Worm (Caenorhabditis elegans) whole organism, L3 larva: ENCODE measurements around the gene hda-2.

Experiments
- R02D3.7 ChIP-seq: fragments of 150-350 bp; optimal IDR thresholded peaks from 2 replicates; lab custom pipeline; 2014; ENCODE audit warnings: missing biosample characterization, missing genetic modification characterization
- ZK546.5 ChIP-seq: sonication (generic microtip); optimal IDR thresholded peaks from 2 replicates; lab custom pipeline; 2017; ENCODE audit warnings: missing biosample characterization, missing genetic modification characterization
- ama-1 ChIP-seq: fragments of 150-350 bp; optimal IDR thresholded peaks from 2 replicates; lab custom pipeline; 2018
- ceh-16 ChIP-seq: sonication (generic microtip); optimal IDR thresholded peaks from 2 replicates; lab custom pipeline; 2017; ENCODE audit warnings: missing biosample characterization, missing genetic modification characterization
- ceh-9 ChIP-seq: sonication (generic microtip); optimal IDR thresholded peaks from 2 replicates; lab custom pipeline; 2018; ENCODE audit warnings: missing biosample characterization, missing genetic modification characterization
- daf-12 ChIP-seq: fragments of 150-350 bp; optimal IDR thresholded peaks from 2 replicates; lab custom pipeline; 2014; ENCODE audit warnings: missing biosample characterization, missing genetic modification reagents, missing genetic modification characterization
- egl-27 ChIP-seq: sonication (generic microtip); optimal IDR thresholded peaks from 4 replicates; lab custom pipeline; 2017; ENCODE audit warnings: missing biosample characterization, missing genetic modification reagents, missing genetic modification characterization
- elt-2 ChIP-seq: sonication (generic microtip); optimal IDR thresholded peaks from 2 replicates; lab custom pipeline; 2016; ENCODE audit warnings: missing genetic modification reagents, mild to moderate bottlenecking, missing genetic modification characterization, missing compliant biosample characterization
- eor-1 ChIP-seq, 2 experiments: fragments of 150-350 bp; optimal IDR thresholded peaks; 2 replicates each; lab custom pipeline; 2014 to 2018; ENCODE audit warnings: missing biosample characterization in 2 of 2, missing genetic modification characterization in 2 of 2
- fkh-10 ChIP-seq: sonication (generic microtip); optimal IDR thresholded peaks from 2 replicates; lab custom pipeline; 2017; ENCODE audit warnings: missing biosample characterization, missing genetic modification reagents, missing genetic modification characterization
- fos-1 ChIP-seq: fragments of 150-350 bp; optimal IDR thresholded peaks from 2 replicates; lab custom pipeline; 2014; ENCODE audit warnings: missing biosample characterization, missing genetic modification characterization
- hmg-11 ChIP-seq: sonication (generic microtip); optimal IDR thresholded peaks from 2 replicates; lab custom pipeline; 2016; ENCODE audit warnings: missing genetic modification characterization, missing compliant biosample characterization
- lin-15B ChIP-seq: fragments of 150-350 bp; optimal IDR thresholded peaks from 2 replicates; lab custom pipeline; 2014; ENCODE audit warnings: missing biosample characterization, missing genetic modification characterization
- lin-39 ChIP-seq: fragments of 150-350 bp; optimal IDR thresholded peaks from 2 replicates; lab custom pipeline; 2018; ENCODE audit warnings: missing biosample characterization, missing genetic modification reagents, missing genetic modification characterization
- mdl-1 ChIP-seq: fragments of 150-350 bp; optimal IDR thresholded peaks from 2 replicates; lab custom pipeline; 2014; ENCODE audit warnings: missing biosample characterization, missing genetic modification characterization
- mml-1 ChIP-seq: fragments of 150-350 bp; sonication (generic microtip); optimal IDR thresholded peaks from 3 replicates; lab custom pipeline; 2014; ENCODE audit warnings: missing biosample characterization, missing genetic modification characterization
- nfya-1 ChIP-seq: sonication (generic microtip); optimal IDR thresholded peaks from 2 replicates; lab custom pipeline; 2017; ENCODE audit warnings: missing genetic modification characterization, mild to moderate bottlenecking, missing compliant biosample characterization, antibody characterized with exemption, moderate library complexity; ENCODE audit not compliant: insufficient read depth
- nhr-11 ChIP-seq: fragments of 150-350 bp; optimal IDR thresholded peaks from 2 replicates; lab custom pipeline; 2014; ENCODE audit warnings: missing biosample characterization, missing genetic modification characterization
- nhr-12 ChIP-seq: fragments of 150-350 bp; optimal IDR thresholded peaks from 2 replicates; lab custom pipeline; 2014; ENCODE audit warnings: missing biosample characterization, missing genetic modification characterization
- nhr-23 ChIP-seq: fragments of 150-350 bp; optimal IDR thresholded peaks from 2 replicates; lab custom pipeline; 2014; ENCODE audit warnings: missing biosample characterization, missing genetic modification reagents, missing genetic modification characterization
- nhr-237 ChIP-seq: fragments of 150-350 bp; optimal IDR thresholded peaks from 2 replicates; lab custom pipeline; 2014; ENCODE audit warnings: missing biosample characterization, missing genetic modification characterization
- nhr-25 ChIP-seq: sonication (generic microtip); optimal IDR thresholded peaks from 2 replicates; lab custom pipeline; 2017; ENCODE audit warnings: missing biosample characterization, missing genetic modification characterization
- nhr-28 ChIP-seq: fragments of 150-350 bp; optimal IDR thresholded peaks from 2 replicates; lab custom pipeline; 2014; ENCODE audit warnings: missing biosample characterization, missing genetic modification characterization
- nhr-43 ChIP-seq: sonication (generic microtip); optimal IDR thresholded peaks from 2 replicates; lab custom pipeline; 2016; ENCODE audit warnings: mild to moderate bottlenecking, missing genetic modification characterization, missing compliant biosample characterization; ENCODE audit not compliant: poor library complexity, severe bottlenecking
- nhr-67 ChIP-seq: fragments of 150-350 bp; optimal IDR thresholded peaks from 2 replicates; lab custom pipeline; 2014; ENCODE audit warnings: missing biosample characterization, missing genetic modification characterization
- nhr-76 ChIP-seq: fragments of 150-350 bp; sonication (generic microtip); optimal IDR thresholded peaks from 5 replicates; lab custom pipeline; 2014; ENCODE audit warnings: missing biosample characterization, missing genetic modification characterization
- nhr-77 ChIP-seq: fragments of 150-350 bp; optimal IDR thresholded peaks from 2 replicates; lab custom pipeline; 2014; ENCODE audit warnings: missing biosample characterization, missing genetic modification characterization
- pha-4 ChIP-seq: fragments of 150-350 bp; optimal IDR thresholded peaks from 2 replicates; lab custom pipeline; 2014; ENCODE audit warnings: missing biosample characterization, missing genetic modification reagents, missing genetic modification characterization
- pqm-1 ChIP-seq: fragments of 150-350 bp; optimal IDR thresholded peaks from 2 replicates; lab custom pipeline; 2017; ENCODE audit warnings: missing biosample characterization, missing genetic modification characterization, inconsistent platforms
- skn-1 ChIP-seq: fragments of 150-350 bp; optimal IDR thresholded peaks from 2 replicates; lab custom pipeline; 2014; ENCODE audit warnings: missing biosample characterization, missing genetic modification characterization
- tbx-2 ChIP-seq: sonication (generic microtip); optimal IDR thresholded peaks from 2 replicates; lab custom pipeline; 2016; ENCODE audit warnings: mild to moderate bottlenecking, missing genetic modification characterization, missing compliant biosample characterization
- unc-39 ChIP-seq: sonication (generic microtip); optimal IDR thresholded peaks from 4 replicates; lab custom pipeline; 2017; ENCODE audit warnings: missing biosample characterization, missing genetic modification characterization
- unc-62 ChIP-seq: fragments of 150-350 bp; sonication (generic microtip); optimal IDR thresholded peaks from 4 replicates; lab custom pipeline; 2014; ENCODE audit warnings: missing biosample characterization, missing genetic modification reagents, missing genetic modification characterization
- zag-1 ChIP-seq: fragments of 150-350 bp; optimal IDR thresholded peaks from 2 replicates; lab custom pipeline; 2014; ENCODE audit warnings: missing biosample characterization, missing genetic modification characterization
- ztf-11 ChIP-seq: fragments of 150-350 bp; optimal IDR thresholded peaks from 2 replicates; lab custom pipeline; 2014; ENCODE audit warnings: missing biosample characterization, missing genetic modification characterization
- ztf-4 ChIP-seq: fragments of 150-350 bp; optimal IDR thresholded peaks from 2 replicates; lab custom pipeline; 2014; ENCODE audit warnings: missing biosample characterization, missing genetic modification characterization

hda-2 gene

DNA sequence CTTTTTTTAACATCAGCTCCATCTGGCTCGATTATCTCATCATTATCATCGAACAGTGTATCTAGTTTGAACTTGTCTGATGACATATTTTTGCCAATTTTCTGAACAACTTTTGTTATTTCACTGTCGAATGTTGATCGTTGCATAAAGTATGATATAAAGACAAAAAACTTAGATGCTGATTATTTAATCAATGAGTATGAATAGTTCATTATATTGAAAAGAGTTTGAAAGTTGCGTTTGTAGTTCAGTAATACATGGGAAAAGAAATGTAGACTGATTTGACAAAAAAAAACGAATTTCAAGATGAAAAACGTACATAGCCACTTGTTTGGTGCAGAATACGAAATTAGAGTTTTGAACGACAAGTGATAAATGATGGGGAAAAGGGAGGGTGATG lies at the start of gene hda-2:
TSS of gene hda-2 (minus strand) at position 101 of the 400 bp plus-strand sequence.
- no peak for TF ChIP-seq ceh-16 (tag; lab: Kevin White, UChicago)
- TF ChIP-seq skn-1 = no peak
- no peak for TF ChIP-seq nhr-76 (tag; lab: Kevin White, UChicago)
- TF ChIP-seq ZK546.5 = no peak
- TF ChIP-seq mdl-1 (tag; lab: Kevin White, UChicago) = no peak
- no peak for TF ChIP-seq unc-39 (tag; lab: Kevin White, UChicago)
- TF ChIP-seq nhr-77 (tag; lab: Kevin White, UChicago) = no peak
- no peak for TF ChIP-seq nhr-23 (tag; lab: Kevin White, UChicago)
- TF ChIP-seq hmg-11 (tag; lab: Kevin White, UChicago) = no peak
- TF ChIP-seq eor-1 (tag; optimal IDR thresholded peaks at IDR 0.05; lab: Kevin White, UChicago) = no peak
- no peak for TF ChIP-seq ama-1 (lab: Kevin White, UChicago)
- no peak for TF ChIP-seq daf-12
- no peak for TF ChIP-seq ceh-9 (tag; lab: Kevin White, UChicago)
- TF ChIP-seq mml-1 (tag; lab: Kevin White, UChicago) = no peak
- no peak for TF ChIP-seq nhr-12 (tag; lab: Kevin White, UChicago)
- TF ChIP-seq zag-1 = no peak
- no peak for TF ChIP-seq ztf-11 (tag; lab: Kevin White, UChicago)

DNA sequence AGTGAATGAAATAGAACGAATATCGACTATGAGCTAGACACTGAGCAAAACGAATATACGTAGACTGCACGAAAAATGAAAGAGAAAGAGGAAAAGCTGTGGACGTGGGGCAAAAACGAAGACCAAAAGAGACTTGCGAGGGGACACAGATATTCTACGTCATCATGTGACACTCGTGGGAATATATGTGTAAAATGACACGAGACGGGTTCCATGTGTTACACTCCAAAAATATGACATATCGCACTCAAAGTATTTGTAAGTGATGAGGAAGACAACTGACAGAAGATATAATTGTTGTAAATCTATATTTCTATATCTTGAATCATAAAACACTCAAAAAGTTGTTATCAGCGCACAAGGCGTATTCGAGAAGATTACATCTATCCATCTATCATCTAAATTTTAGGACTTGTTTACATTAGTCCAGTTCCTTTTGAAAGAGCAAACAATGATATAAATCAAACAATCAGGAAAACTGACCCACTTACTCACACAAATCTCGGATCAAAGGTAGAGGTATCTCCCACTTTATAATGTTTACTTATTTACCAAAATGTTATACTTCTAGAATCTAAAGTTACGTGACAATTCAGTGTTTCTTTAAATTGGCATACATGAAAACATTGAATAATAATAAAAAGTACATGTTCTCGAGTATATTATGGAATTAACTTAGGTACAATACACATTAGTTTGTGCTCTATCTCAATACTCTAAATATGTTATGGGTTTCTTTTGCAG lies 49.6 kb upstream of the hda-2 start:
- peak; percentile 20 for TF ChIP-seq lin-15B (tag; lab: Kevin White, UChicago)
- TF ChIP-seq nhr-23 (tag; lab: Kevin White, UChicago) = no peak
- TF ChIP-seq R02D3.7 (tag; lab: Kevin White, UChicago) = no peak
- peak; percentile 35 for TF ChIP-seq nhr-25 (tag; lab: Kevin White, UChicago)
- peak; percentile 36 for TF ChIP-seq lin-39 (tag; lab: Kevin White, UChicago)
- no peak for TF ChIP-seq nhr-76 (tag; lab: Kevin White, UChicago)
- TF ChIP-seq mml-1 (tag; lab: Kevin White, UChicago) = no peak
- TF ChIP-seq hmg-11 (tag; lab: Kevin White, UChicago) = peak; percentile 52
- peak; percentile 57 for TF ChIP-seq nhr-11 (tag; lab: Kevin White, UChicago)
- TF ChIP-seq tbx-2 (tag; lab: Kevin White, UChicago) = peak; percentile 1
- TF ChIP-seq ztf-4 (tag; lab: Kevin White, UChicago) = no peak
- peak; percentile 56 for TF ChIP-seq nhr-43 (tag; lab: Kevin White, UChicago)
- peak; percentile 55 for TF ChIP-seq mdl-1 (tag; lab: Kevin White, UChicago)
- TF ChIP-seq egl-27 (tag; lab: Kevin White, UChicago) = peak; percentile 22
- peak; percentile 55 for TF ChIP-seq nfya-1 (tag; lab: Kevin White, UChicago)
- TF ChIP-seq fkh-10 (GFP tag; lab: Kevin White, UChicago) = peak; percentile 8
- TF ChIP-seq pha-4 (tag; lab: Kevin White, UChicago) = peak; percentile 69
- TF ChIP-seq unc-62 (GFP tag; lab: Kevin White, UChicago) = peak; percentile 69
- TF ChIP-seq, all 47 proteins: peak for 13

DNA sequence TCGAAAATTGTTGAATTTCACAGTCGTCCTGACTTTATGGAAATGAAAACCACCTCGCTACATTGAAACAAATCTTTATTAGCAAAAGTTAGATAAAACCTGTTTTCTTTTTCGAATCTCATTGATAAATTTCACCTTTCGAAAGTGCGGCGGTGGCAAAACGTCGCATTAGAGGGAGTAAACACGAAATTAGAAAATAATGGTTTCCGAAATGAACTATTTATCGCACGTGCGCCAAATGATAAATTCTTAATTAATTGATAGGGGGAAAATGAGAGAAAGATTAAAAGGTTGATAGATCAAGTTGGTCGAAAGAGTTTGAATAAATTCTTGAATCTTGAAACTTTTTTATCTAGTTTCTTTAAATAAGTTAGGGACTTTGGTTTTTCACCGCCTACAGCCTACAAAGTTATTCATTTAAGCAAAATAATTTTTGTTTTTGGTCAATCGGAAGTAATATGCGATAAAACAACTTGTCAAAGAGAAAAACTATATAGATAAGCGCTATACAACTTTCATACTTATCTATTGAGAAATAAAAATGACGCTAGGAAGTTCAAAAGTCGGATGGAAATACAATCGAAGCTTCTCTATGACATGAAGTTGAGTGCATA lies 48.8 kb upstream of the hda-2 start:
- TF ChIP-seq nhr-28 (tag; lab: Kevin White, UChicago) = no peak
- no peak for TF ChIP-seq ceh-16 (tag; lab: Kevin White, UChicago)
- TF ChIP-seq nhr-77 (tag; lab: Kevin White, UChicago) = no peak
- TF ChIP-seq unc-62 (GFP tag; lab: Kevin White, UChicago) = no peak
- no peak for TF ChIP-seq zag-1
- peak; percentile 38 for TF ChIP-seq nhr-43 (tag; lab: Kevin White, UChicago)
- peak; percentile 32 for TF ChIP-seq pqm-1
- TF ChIP-seq fos-1 (tag; lab: Kevin White, UChicago) = no peak
- TF ChIP-seq tbx-2 (tag; lab: Kevin White, UChicago) = no peak
- TF ChIP-seq nhr-23 (tag; lab: Kevin White, UChicago) = peak; percentile 7
- peak; percentile 72 for TF ChIP-seq elt-2 (tag; lab: Kevin White, UChicago)
- TF ChIP-seq fkh-10 (GFP tag; lab: Kevin White, UChicago) = no peak
- TF ChIP-seq ceh-9 (tag; lab: Kevin White, UChicago) = no peak
- no peak for TF ChIP-seq ama-1 (lab: Kevin White, UChicago)
- TF ChIP-seq nhr-67 = no peak
- no peak for TF ChIP-seq nhr-76 (tag; lab: Kevin White, UChicago)
- no peak for TF ChIP-seq nhr-11 (tag; lab: Kevin White, UChicago)
- no peak for TF ChIP-seq unc-39 (tag; lab: Kevin White, UChicago)
- TF ChIP-seq nhr-237 (tag; lab: Kevin White, UChicago) = no peak
